Fruit fly (Drosophila melanogaster) whole organism, embryonic: ENCODE measurements around the gene p24-1.

Source experiments
- Bteb2 ChIP-seq: fragments of 200-800 bp; sonication (Bioruptor generic); optimal IDR thresholded peaks from 2 replicates; lab custom pipeline; 2016; ENCODE audit warnings: missing biosample characterization, missing genetic modification characterization
- CG10543 ChIP-seq: fragments of 200-800 bp; sonication (Bioruptor generic); optimal IDR thresholded peaks from 3 replicates; lab custom pipeline; 2017; ENCODE audit warnings: missing biosample characterization, mild to moderate bottlenecking, missing genetic modification characterization, moderate library complexity
- CG10959 ChIP-seq: fragments of 200-800 bp; sonication (Bioruptor generic); IDR thresholded peaks from 2 replicates; pipeline ENCODE4 v1.3.6; 2022; ENCODE audit warnings: missing biosample characterization, missing genetic modification characterization
- CG11504 ChIP-seq: fragments of 200-800 bp; sonication (Bioruptor generic); optimal IDR thresholded peaks from 3 replicates; lab custom pipeline; 2019; ENCODE audit warnings: missing biosample characterization, mild to moderate bottlenecking, missing genetic modification characterization, moderate library complexity
- CG12219 ChIP-seq: fragments of 200-800 bp; sonication (Bioruptor generic); optimal IDR thresholded peaks from 3 replicates; lab custom pipeline; 2018; ENCODE audit warnings: missing biosample characterization, mild to moderate bottlenecking, missing genetic modification characterization
- CG14014 ChIP-seq: fragments of 200-800 bp; sonication (Bioruptor generic); IDR thresholded peaks from 2 replicates; pipeline ENCODE4 v1.3.6; 2022; ENCODE audit warnings: missing biosample characterization, missing genetic modification characterization
- CG14965 ChIP-seq: fragments of 200-800 bp; sonication (Bioruptor generic); optimal IDR thresholded peaks from 2 replicates; lab custom pipeline; 2016; ENCODE audit warnings: missing biosample characterization, missing genetic modification characterization, borderline replicate concordance
- CG15073 ChIP-seq: fragments of 200-800 bp; sonication (Bioruptor generic); optimal IDR thresholded peaks from 2 replicates; lab custom pipeline; 2016; ENCODE audit warnings: missing biosample characterization, missing genetic modification characterization
- CG1602 ChIP-seq: fragments of 200-800 bp; sonication (Bioruptor generic); optimal IDR thresholded peaks from 3 replicates; lab custom pipeline; 2016; ENCODE audit warnings: missing biosample characterization, missing genetic modification characterization
- CG1647 ChIP-seq: fragments of 200-800 bp; sonication (Bioruptor generic); optimal IDR thresholded peaks from 3 replicates; lab custom pipeline; 2016; ENCODE audit warnings: missing biosample characterization, missing genetic modification characterization
- CG16815 ChIP-seq: fragments of 200-800 bp; sonication (Bioruptor generic); optimal IDR thresholded peaks from 3 replicates; lab custom pipeline; 2017; ENCODE audit warnings: missing biosample characterization, mild to moderate bottlenecking, missing genetic modification characterization
- CG17802 ChIP-seq: fragments of 200-800 bp; sonication (Bioruptor generic); optimal IDR thresholded peaks from 2 replicates; lab custom pipeline; 2018; ENCODE audit warnings: missing biosample characterization, mild to moderate bottlenecking, missing genetic modification characterization, moderate library complexity
- CG2116 ChIP-seq: fragments of 200-800 bp; sonication (Bioruptor generic); optimal IDR thresholded peaks from 3 replicates; lab custom pipeline; 2018; ENCODE audit warnings: missing biosample characterization, mild to moderate bottlenecking, missing genetic modification characterization
- CG2120 ChIP-seq: fragments of 200-800 bp; sonication (Bioruptor generic); optimal IDR thresholded peaks from 3 replicates; lab custom pipeline; 2016; ENCODE audit warnings: missing biosample characterization, missing genetic modification characterization
- CG30431 ChIP-seq: fragments of 200-800 bp; sonication (Bioruptor generic); optimal IDR thresholded peaks from 2 replicates; lab custom pipeline; 2017; ENCODE audit warnings: missing biosample characterization, missing genetic modification characterization
- CG32532 ChIP-seq: fragments of 200-800 bp; sonication (Bioruptor generic); IDR thresholded peaks from 2 replicates; pipeline ENCODE4 v1.3.6; 2022; ENCODE audit warnings: missing biosample characterization, missing genetic modification characterization
- CG3838 ChIP-seq: fragments of 200-800 bp; sonication (Bioruptor generic); optimal IDR thresholded peaks from 3 replicates; lab custom pipeline; 2016; ENCODE audit warnings: missing biosample characterization, missing genetic modification characterization
- CG4617 ChIP-seq: fragments of 200-800 bp; sonication (Bioruptor generic); optimal IDR thresholded peaks from 3 replicates; lab custom pipeline; 2016; ENCODE audit warnings: missing biosample characterization, missing genetic modification characterization, borderline replicate concordance
- CG7963 ChIP-seq: fragments of 200-800 bp; sonication (Bioruptor generic); IDR thresholded peaks from 3 replicates; pipeline ENCODE4 v1.3.6; 2022; ENCODE audit warnings: missing biosample characterization, missing genetic modification characterization; ENCODE audit not compliant: partially characterized antibody
- CkIIα-i1 ChIP-seq: fragments of 200-800 bp; sonication (Bioruptor generic); IDR thresholded peaks from 2 replicates; pipeline ENCODE4 v1.3.6; 2022; ENCODE audit warnings: missing biosample characterization, missing genetic modification characterization
- Ets97D ChIP-seq: fragments of 200-800 bp; sonication (Bioruptor generic); optimal IDR thresholded peaks from 3 replicates; lab custom pipeline; 2016; ENCODE audit warnings: missing biosample characterization, missing genetic modification characterization
- Fer2 ChIP-seq: fragments of 200-800 bp; sonication (Bioruptor generic); optimal IDR thresholded peaks from 2 replicates; lab custom pipeline; 2018; ENCODE audit warnings: missing biosample characterization, mild to moderate bottlenecking, missing genetic modification characterization, moderate library complexity
- H2.0 ChIP-seq: fragments of 200-800 bp; sonication (Bioruptor generic); IDR thresholded peaks from 2 replicates; pipeline ENCODE4 v1.3.6; 2022; ENCODE audit warnings: missing biosample characterization, missing genetic modification characterization
- Hr39 ChIP-seq: fragments of >200 bp; optimal IDR thresholded peaks from 2 replicates; lab custom pipeline; 2017
- Meics ChIP-seq: fragments of 200-800 bp; sonication (Bioruptor generic); optimal IDR thresholded peaks from 2 replicates; lab custom pipeline; 2017; ENCODE audit warnings: missing biosample characterization, mild to moderate bottlenecking, missing genetic modification characterization
- NC2α ChIP-seq: fragments of 200-800 bp; sonication (Bioruptor generic); optimal IDR thresholded peaks from 2 replicates; lab custom pipeline; 2016; ENCODE audit warnings: missing biosample characterization, missing genetic modification characterization
- NfI ChIP-seq: fragments of 200-800 bp; sonication (Bioruptor generic); optimal IDR thresholded peaks from 3 replicates; lab custom pipeline; 2018; ENCODE audit warnings: missing biosample characterization, mild to moderate bottlenecking, missing genetic modification characterization, moderate library complexity
- Rx ChIP-seq: fragments of 200-800 bp; sonication (Bioruptor generic); IDR thresholded peaks from 2 replicates; pipeline ENCODE4 v1.3.6; 2022; ENCODE audit warnings: missing biosample characterization, missing genetic modification characterization
- Sin3A ChIP-seq: fragments of >200 bp; optimal IDR thresholded peaks from 2 replicates; lab custom pipeline; 2018
- Tbp ChIP-seq: fragments of >200 bp; optimal IDR thresholded peaks from 2 replicates; lab custom pipeline; 2018; ENCODE audit warnings: missing biosample characterization, missing genetic modification characterization
- Trl ChIP-seq, 3 experiments: fragments of >200 bp in 2 of 3; fragments of 200-800 bp in 1 of 3; sonication (Bioruptor generic) in 1 of 3; optimal IDR thresholded peaks; 2 replicates in 1 of 3; 3 replicates in 2 of 3; lab custom pipeline; 2016 to 2017; ENCODE audit warnings: missing biosample characterization in 1 of 3, missing genetic modification characterization in 1 of 3
- btn ChIP-seq: fragments of 200-800 bp; sonication (Bioruptor generic); optimal IDR thresholded peaks from 2 replicates; lab custom pipeline; 2016; ENCODE audit warnings: missing biosample characterization, missing genetic modification characterization
- cg ChIP-seq: fragments of 200-800 bp; sonication (Bioruptor generic); optimal IDR thresholded peaks from 3 replicates; lab custom pipeline; 2019; ENCODE audit warnings: missing biosample characterization, mild to moderate bottlenecking, missing genetic modification characterization, moderate library complexity
- dmrt11E ChIP-seq: fragments of 200-800 bp; sonication (Bioruptor generic); optimal IDR thresholded peaks from 3 replicates; lab custom pipeline; 2018; ENCODE audit warnings: missing biosample characterization, mild to moderate bottlenecking, missing genetic modification characterization, moderate library complexity
- emc ChIP-seq: fragments of 200-800 bp; sonication (Bioruptor generic); optimal IDR thresholded peaks from 2 replicates; lab custom pipeline; 2016; ENCODE audit warnings: missing biosample characterization, missing genetic modification characterization
- fd102C ChIP-seq: fragments of 200-800 bp; sonication (Bioruptor generic); optimal IDR thresholded peaks from 2 replicates; lab custom pipeline; 2018; ENCODE audit warnings: missing biosample characterization, mild to moderate bottlenecking, missing genetic modification characterization, moderate library complexity
- fd96Cb ChIP-seq: fragments of 200-800 bp; sonication (Bioruptor generic); optimal IDR thresholded peaks from 2 replicates; lab custom pipeline; 2018; ENCODE audit warnings: missing biosample characterization, mild to moderate bottlenecking, missing genetic modification characterization, moderate library complexity
- grau ChIP-seq: fragments of 200-800 bp; optimal IDR thresholded peaks from 3 replicates; lab custom pipeline; 2019; ENCODE audit warnings: missing biosample characterization, mild to moderate bottlenecking, missing genetic modification characterization, moderate library complexity
- gt ChIP-seq: fragments of 200-800 bp; sonication (Bioruptor generic); IDR thresholded peaks from 2 replicates; pipeline ENCODE4 v1.3.6; 2022; ENCODE audit warnings: missing biosample characterization, missing genetic modification characterization
- lbe ChIP-seq: fragments of 200-800 bp; sonication (Bioruptor generic); optimal IDR thresholded peaks from 2 replicates; lab custom pipeline; 2016; ENCODE audit warnings: missing biosample characterization, mild to moderate bottlenecking, missing genetic modification characterization
- nmo ChIP-seq: fragments of 200-800 bp; sonication (Bioruptor generic); optimal IDR thresholded peaks from 2 replicates; lab custom pipeline; 2018; ENCODE audit warnings: missing biosample characterization, mild to moderate bottlenecking, missing genetic modification characterization, moderate library complexity
- row ChIP-seq: fragments of 200-800 bp; sonication (Bioruptor generic); IDR thresholded peaks from 3 replicates; pipeline ENCODE4 v1.3.6; 2022; ENCODE audit warnings: missing biosample characterization, missing genetic modification characterization
- scrt ChIP-seq: fragments of 200-800 bp; sonication (Bioruptor generic); optimal IDR thresholded peaks from 2 replicates; lab custom pipeline; 2018; ENCODE audit warnings: missing biosample characterization, mild to moderate bottlenecking, missing genetic modification characterization, moderate library complexity
- sd ChIP-seq: fragments of 200-800 bp; sonication (Bioruptor generic); optimal IDR thresholded peaks from 3 replicates; lab custom pipeline; 2018; ENCODE audit warnings: missing biosample characterization, mild to moderate bottlenecking, missing genetic modification characterization, moderate library complexity
- shn ChIP-seq: fragments of 200-800 bp; sonication (Bioruptor generic); optimal IDR thresholded peaks from 3 replicates; lab custom pipeline; 2016; ENCODE audit warnings: missing biosample characterization, missing genetic modification characterization
- sug ChIP-seq: fragments of 200-800 bp; optimal IDR thresholded peaks from 2 replicates; lab custom pipeline; 2019; ENCODE audit warnings: missing biosample characterization, mild to moderate bottlenecking, missing genetic modification characterization, moderate library complexity
- tio ChIP-seq: fragments of 200-800 bp; sonication (Bioruptor generic); optimal IDR thresholded peaks from 2 replicates; lab custom pipeline; 2017; ENCODE audit warnings: missing biosample characterization, missing genetic modification characterization, inconsistent platforms
- tx ChIP-seq: fragments of 200-800 bp; sonication (Bioruptor generic); optimal IDR thresholded peaks from 2 replicates; lab custom pipeline; 2016; ENCODE audit warnings: missing biosample characterization, missing genetic modification characterization
- wdn ChIP-seq: fragments of 200-800 bp; sonication (Bioruptor generic); IDR thresholded peaks from 2 replicates; pipeline ENCODE4 v1.3.6; 2022; ENCODE audit warnings: missing biosample characterization, missing genetic modification characterization
- yki ChIP-seq: fragments of >200 bp; optimal IDR thresholded peaks from 3 replicates; lab custom pipeline; 2018
- z ChIP-seq: fragments of 200-800 bp; sonication (Bioruptor generic); IDR thresholded peaks from 3 replicates; pipeline ENCODE4 v1.3.6; 2022; ENCODE audit warnings: missing biosample characterization, missing genetic modification characterization
- zen ChIP-seq: fragments of 200-800 bp; sonication (Bioruptor generic); optimal IDR thresholded peaks from 3 replicates; lab custom pipeline; 2018; ENCODE audit warnings: missing biosample characterization, mild to moderate bottlenecking, missing genetic modification characterization, moderate library complexity

The p24-1 gene

DNA sequence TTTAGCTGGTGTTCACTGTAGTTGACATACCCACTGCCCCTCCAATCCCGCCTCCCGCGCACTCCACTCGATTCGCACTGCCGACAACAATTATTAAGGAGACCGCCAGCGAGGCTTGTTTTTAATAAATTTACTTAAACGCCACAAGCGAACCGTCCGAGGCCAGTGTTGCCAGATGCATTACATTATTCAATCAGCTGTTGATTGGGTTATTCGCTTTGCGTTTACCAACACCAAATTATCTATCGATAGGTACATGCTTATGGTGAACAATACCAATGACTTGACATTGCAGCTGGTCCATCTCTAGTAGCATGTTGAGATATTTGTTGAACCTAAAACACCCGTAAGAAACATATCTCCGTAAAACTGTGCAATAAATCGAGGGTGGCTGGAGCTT lies 34.6 kb upstream of the p24-1 start, which contains the start of the genes CG10353 and SelG (continued):
- TF ChIP-seq gt (GFP tag; lab: Robert Waterston, UW) (no peak), nmo (peak; percentile 39), wdn (0 out of 2 replicates have a peak, but pooled peaks have one; percentile 29), dmrt11E (tag; lab: Kevin White, UChicago) (peak; percentile 17), CG16815 (GFP tag; lab: Kevin White, UChicago) (no peak), CkIIα-i1 (GFP tag; lab: Robert Waterston, UW) (no peak), CG2120 (peak; percentile 75), emc (no peak), CG17802 (tag; lab: Kevin White, UChicago) (no peak), CG4617 (peak; percentile 71), Trl (optimal IDR thresholded peaks at IDR 0.05; lab: Kevin White, UChicago) (no peak), Trl (GFP tag; optimal IDR thresholded peaks at IDR 0.05; lab: Kevin White, UChicago) (peak; percentile 45), CG2116 (GFP tag; lab: Kevin White, UChicago) (peak; percentile 63), Tbp (GFP tag; lab: Kevin White, UChicago) (no peak), Ets97D (GFP tag; lab: Kevin White, UChicago) (peak; percentile 65), Rx (GFP tag; lab: Robert Waterston, UW) (no peak), CG14014 (GFP tag; lab: Robert Waterston, UW) (no peak), Bteb2 (GFP tag; lab: Kevin White, UChicago) (peak; percentile 41), CG10959 (GFP tag; lab: Robert Waterston, UW) (no peak), CG15073 (GFP tag; lab: Kevin White, UChicago) (no peak), CG3838 (GFP tag; lab: Kevin White, UChicago) (no peak), row (GFP tag; lab: Robert Waterston, UW) (peak; percentile 58), CG11504 (tag; lab: Kevin White, UChicago) (peak; percentile 48), CG1602 (GFP tag; lab: Kevin White, UChicago) (no peak), H2.0 (peak; percentile 23; the same call in 1 of the 2 replicates), CG30431 (GFP tag; lab: Kevin White, UChicago) (no peak), btn (GFP tag; lab: Kevin White, UChicago) (no peak), CG10543 (GFP tag; lab: Kevin White, UChicago) (peak; percentile 55), CG14965 (GFP tag; lab: Kevin White, UChicago) (no peak), cg (GFP tag; lab: Kevin White, UChicago) (no peak), CG32532 (GFP tag; lab: Robert Waterston, UW) (no peak), scrt (GFP tag; lab: Kevin White, UChicago) (peak; percentile 23), tio (GFP tag; lab: Kevin White, UChicago) (no peak), Hr39 (lab: Kevin White, UChicago) (no peak), sug (tag; lab: Kevin White, UChicago) (peak; percentile 31), CG1647 (peak; percentile 38), CG7963 (GFP tag; lab: Robert Waterston, UW) (peak; percentile 63; the same call in 2 of the 3 replicates), NfI (peak; percentile 26), CG12219 (GFP tag; lab: Kevin White, UChicago) (no peak), yki (lab: Kevin White, UChicago) (no peak), tx (GFP tag; lab: Kevin White, UChicago) (no peak), grau (tag; lab: Kevin White, UChicago) (peak; percentile 66), Sin3A (lab: Kevin White, UChicago) (peak; percentile 35), lbe (GFP tag; lab: Kevin White, UChicago) (peak; percentile 31), fd102C (GFP tag; lab: Kevin White, UChicago) (no peak), shn (GFP tag; lab: Kevin White, UChicago) (no peak), fd96Cb (no peak), z (GFP tag; lab: Robert Waterston, UW) (no peak), NC2α (GFP tag; lab: Kevin White, UChicago) (no peak), Fer2 (tag; lab: Kevin White, UChicago) (no peak), Meics (GFP tag; lab: Kevin White, UChicago) (peak; percentile 8), zen (tag; lab: Kevin White, UChicago) (peak; percentile 25), sd (peak; percentile 58)
